Fruit fly (Drosophila melanogaster): ENCODE data around the gene Nfs1.
A peak's percentile ranks its signal among the peaks of the same experiment; 100 is the strongest.

DNA sequence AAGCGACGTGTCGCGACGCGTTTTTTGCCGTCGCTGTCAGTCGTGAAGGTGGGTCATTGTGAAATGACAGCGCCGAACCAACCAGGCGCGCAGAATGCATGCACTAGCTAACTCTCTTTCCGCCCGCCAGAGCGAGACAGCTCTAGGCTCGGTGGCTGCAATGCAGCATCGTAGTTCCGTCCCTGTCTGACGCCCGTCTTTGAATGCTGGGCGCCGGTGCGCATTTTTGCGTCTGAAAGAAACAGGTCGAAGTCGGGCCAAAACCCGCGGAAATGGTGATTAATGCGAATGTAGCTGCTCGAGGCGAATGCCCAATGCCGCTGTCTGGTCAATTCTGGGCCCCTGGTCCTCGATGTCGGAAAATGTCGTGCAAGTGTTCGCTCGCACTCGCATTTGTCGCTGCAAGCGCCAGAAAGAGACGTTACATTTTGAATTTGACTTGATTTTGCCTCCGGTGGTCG, 7.9 kb downstream of the Nfs1 start:
- TF ChIP-seq zf30C (GFP tag; optimal IDR thresholded peaks at IDR 0.05) (peak; percentile 14), CG17802 (tag; optimal IDR thresholded peaks at IDR 0.05) (no peak), CG30403 (GFP tag; optimal IDR thresholded peaks at IDR 0.05) (no peak), psq (GFP tag; optimal IDR thresholded peaks at IDR 0.05) (peak; percentile 6), stc (GFP tag; IDR thresholded peaks at IDR 0.05) (no peak), pb (GFP tag; optimal IDR thresholded peaks at IDR 0.05) (peak; percentile 87), slp2 (GFP tag; optimal IDR thresholded peaks at IDR 0.05) (no peak), Fer1 (GFP tag; optimal IDR thresholded peaks at IDR 0.05) (peak; percentile 79), CG7839 (tag; optimal IDR thresholded peaks at IDR 0.05) (peak; percentile 59), Side (GFP tag; optimal IDR thresholded peaks at IDR 0.05) (peak; percentile 16), CG8478 (optimal IDR thresholded peaks at IDR 0.05) (peak; percentile 94), sisA (GFP tag; IDR thresholded peaks at IDR 0.05) (no peak), sima (GFP tag; optimal IDR thresholded peaks at IDR 0.05) (no peak)

All from whole organism, embryonic.